Worm (Caenorhabditis elegans): ENCODE data around the gene sqv-2.

ce11 chrII:2843088-2843487 lies 51.1 kb downstream of the sqv-2 start, which contains the start of gene Y110A2AL.7:
- TF ChIP-seq ztf-11 (tag; optimal IDR thresholded peaks at IDR 0.05) (no peak), blmp-1 (tag; optimal IDR thresholded peaks at IDR 0.05) (no peak), lsy-2 (tag; optimal IDR thresholded peaks at IDR 0.05) (no peak), elt-1 (tag; optimal IDR thresholded peaks at IDR 0.05; ENCODE audit: borderline replicate concordance, insufficient read depth) (no peak), lin-13 (tag; optimal IDR thresholded peaks at IDR 0.05) (no peak), tbx-8 (GFP tag; optimal IDR thresholded peaks at IDR 0.05) (no peak), mep-1 (tag; optimal IDR thresholded peaks at IDR 0.05) (no peak)
